Worm (Caenorhabditis elegans) whole organism, L4 larva: ENCODE results near the gene mon-2.

ENCODE experiments used
- D1046.2 ChIP-seq: fragments of 200-800 bp; sonication (Bioruptor generic); IDR thresholded peaks from 2 replicates; pipeline ENCODE4 v1.3.6; 2022; ENCODE audit warnings: missing genetic modification characterization, missing compliant biosample characterization
- F10B5.3 ChIP-seq: sonication (generic microtip); optimal IDR thresholded peaks from 2 replicates; lab custom pipeline; 2016; ENCODE audit warnings: mild to moderate bottlenecking, missing genetic modification characterization, missing compliant biosample characterization
- F26F4.8 ChIP-seq: fragments of 200-800 bp; sonication (Bioruptor generic); conservative IDR thresholded peaks from 2 replicates; pipeline ENCODE4 v1.3.6; 2022; ENCODE audit warnings: missing genetic modification characterization, missing compliant biosample characterization
- F37D6.2 ChIP-seq: sonication (generic microtip); optimal IDR thresholded peaks from 2 replicates; lab custom pipeline; 2016; ENCODE audit warnings: mild to moderate bottlenecking, missing genetic modification characterization, missing compliant biosample characterization
- F44E2.7 ChIP-seq: fragments of 200-800 bp; sonication (Bioruptor generic); IDR thresholded peaks from 2 replicates; pipeline ENCODE4 v2.1.2; 2022; ENCODE audit warnings: missing genetic modification characterization, missing compliant biosample characterization
- F49E8.2 ChIP-seq: sonication (generic microtip); optimal IDR thresholded peaks from 2 replicates; lab custom pipeline; 2016; ENCODE audit warnings: missing compliant biosample characterization, mild to moderate bottlenecking, missing genetic modification characterization, borderline replicate concordance
- T20F7.1 ChIP-seq: fragments of 200-800 bp; sonication (Bioruptor generic); optimal IDR thresholded peaks from 2 replicates; lab custom pipeline; 2018; ENCODE audit warnings: mild to moderate bottlenecking, missing genetic modification characterization, missing compliant biosample characterization
- T26A8.4 ChIP-seq: fragments of 200-800 bp; sonication (Bioruptor generic); IDR thresholded peaks from 2 replicates; pipeline ENCODE4 v1.3.6; 2022; ENCODE audit warnings: missing genetic modification characterization, missing compliant biosample characterization
- ZK546.5 ChIP-seq, 2 experiments: sonication (generic microtip); optimal IDR thresholded peaks; 2 replicates each; lab custom pipeline; 2017; ENCODE audit warnings: missing biosample characterization in 2 of 2, missing genetic modification characterization in 2 of 2
- aly-2 ChIP-seq: sonication (generic microtip); optimal IDR thresholded peaks from 2 replicates; lab custom pipeline; 2018; ENCODE audit warnings: missing biosample characterization, missing genetic modification characterization
- arid-1 ChIP-seq: fragments of 200-800 bp; sonication (Bioruptor generic); conservative IDR thresholded peaks from 2 replicates; pipeline ENCODE4 v1.3.6; 2022; ENCODE audit warnings: missing genetic modification reagents, missing genetic modification characterization, missing compliant biosample characterization
- attf-4 ChIP-seq: sonication (generic microtip); optimal IDR thresholded peaks from 3 replicates; lab custom pipeline; 2017; ENCODE audit warnings: missing biosample characterization, missing genetic modification characterization
- ceh-28 ChIP-seq: fragments of 150-350 bp; optimal IDR thresholded peaks from 2 replicates; lab custom pipeline; 2014; ENCODE audit warnings: missing biosample characterization, missing genetic modification reagents, missing genetic modification characterization
- ceh-44 ChIP-seq: fragments of 200-800 bp; sonication (Bioruptor generic); IDR thresholded peaks from 2 replicates; pipeline ENCODE4 v1.3.6; 2022; ENCODE audit warnings: missing genetic modification reagents, missing genetic modification characterization, missing compliant biosample characterization
- ceh-82 ChIP-seq: sonication (generic microtip); optimal IDR thresholded peaks from 2 replicates; lab custom pipeline; 2017; ENCODE audit warnings: missing biosample characterization, missing genetic modification characterization
- cey-2 ChIP-seq: sonication (generic microtip); optimal IDR thresholded peaks from 3 replicates; lab custom pipeline; 2017; ENCODE audit warnings: missing genetic modification characterization, mild to moderate bottlenecking, missing compliant biosample characterization, antibody characterized with exemption, borderline replicate concordance; ENCODE audit not compliant: insufficient read depth
- daf-12 ChIP-seq: fragments of 150-350 bp; optimal IDR thresholded peaks from 2 replicates; lab custom pipeline; 2014; ENCODE audit warnings: missing biosample characterization, missing genetic modification reagents, missing genetic modification characterization
- dmd-9 ChIP-seq: fragments of 200-800 bp; sonication (Bioruptor generic); IDR thresholded peaks from 2 replicates; pipeline ENCODE4 v1.3.6; 2022; ENCODE audit warnings: missing genetic modification reagents, missing genetic modification characterization, missing compliant biosample characterization
- dve-1 ChIP-seq: sonication (generic microtip); optimal IDR thresholded peaks from 2 replicates; lab custom pipeline; 2017; ENCODE audit warnings: antibody characterized with exemption, mild to moderate bottlenecking, missing genetic modification characterization, missing compliant biosample characterization; ENCODE audit not compliant: insufficient read depth
- egl-27 ChIP-seq: sonication (generic microtip); optimal IDR thresholded peaks from 3 replicates; lab custom pipeline; 2017; ENCODE audit warnings: missing biosample characterization, missing genetic modification reagents, missing genetic modification characterization
- fos-1 ChIP-seq: fragments of 150-350 bp; optimal IDR thresholded peaks from 2 replicates; lab custom pipeline; 2014; ENCODE audit warnings: missing biosample characterization, missing genetic modification characterization
- hlh-11 ChIP-seq: fragments of 200-800 bp; sonication (Bioruptor generic); optimal IDR thresholded peaks from 2 replicates; lab custom pipeline; 2018; ENCODE audit warnings: mild to moderate bottlenecking, missing genetic modification characterization, missing compliant biosample characterization
- lin-39 ChIP-seq: fragments of 150-350 bp; optimal IDR thresholded peaks from 2 replicates; lab custom pipeline; 2014; ENCODE audit warnings: missing biosample characterization, missing genetic modification reagents, missing genetic modification characterization
- lir-3 ChIP-seq: sonication (generic microtip); optimal IDR thresholded peaks from 2 replicates; lab custom pipeline; 2016; ENCODE audit warnings: mild to moderate bottlenecking, missing genetic modification characterization, missing compliant biosample characterization
- lsy-2 ChIP-seq, 2 experiments: fragments of 150-350 bp in 1 of 2; sonication (generic microtip) in 1 of 2; optimal IDR thresholded peaks; 2 replicates each; lab custom pipeline; 2014 to 2017; ENCODE audit warnings: missing biosample characterization in 2 of 2, missing genetic modification characterization in 2 of 2
- mep-1 ChIP-seq: fragments of 150-350 bp; sonication (generic microtip); optimal IDR thresholded peaks from 3 replicates; lab custom pipeline; 2014; ENCODE audit warnings: missing biosample characterization, missing genetic modification characterization
- mes-2 ChIP-seq: sonication (generic microtip); optimal IDR thresholded peaks from 2 replicates; lab custom pipeline; 2016; ENCODE audit warnings: missing genotype, mild to moderate bottlenecking, missing genetic modification characterization, missing compliant biosample characterization; ENCODE audit not compliant: poor library complexity, severe bottlenecking
- mxl-2 ChIP-seq: fragments of 200-800 bp; sonication (Bioruptor generic); conservative IDR thresholded peaks from 2 replicates; pipeline ENCODE4 v1.3.6; 2022; ENCODE audit warnings: missing genetic modification reagents, missing genetic modification characterization, missing compliant biosample characterization
- mxl-3 ChIP-seq: fragments of 200-800 bp; sonication (Bioruptor generic); optimal IDR thresholded peaks from 2 replicates; lab custom pipeline; 2018; ENCODE audit warnings: mild to moderate bottlenecking, missing genetic modification characterization, missing compliant biosample characterization
- nhr-10 ChIP-seq: fragments of 150-350 bp; optimal IDR thresholded peaks from 2 replicates; lab custom pipeline; 2014; ENCODE audit warnings: missing biosample characterization, missing genetic modification characterization
- nhr-25 ChIP-seq: sonication (generic microtip); optimal IDR thresholded peaks from 2 replicates; lab custom pipeline; 2017; ENCODE audit warnings: missing genetic modification characterization, mild to moderate bottlenecking, missing compliant biosample characterization, antibody characterized with exemption, moderate library complexity, borderline replicate concordance; ENCODE audit not compliant: insufficient read depth
- nhr-28 ChIP-seq: fragments of 150-350 bp; optimal IDR thresholded peaks from 2 replicates; lab custom pipeline; 2014; ENCODE audit warnings: missing biosample characterization, missing genetic modification characterization
- nhr-42 ChIP-seq: fragments of 200-800 bp; sonication (Bioruptor generic); IDR thresholded peaks from 2 replicates; pipeline ENCODE4 v1.3.6; 2022; ENCODE audit warnings: missing genetic modification characterization, missing compliant biosample characterization
- nhr-48 ChIP-seq: sonication (generic microtip); optimal IDR thresholded peaks from 2 replicates; lab custom pipeline; 2016; ENCODE audit warnings: mild to moderate bottlenecking, missing genetic modification characterization, missing compliant biosample characterization
- nhr-76 ChIP-seq: fragments of 150-350 bp; optimal IDR thresholded peaks from 2 replicates; lab custom pipeline; 2014; ENCODE audit warnings: missing biosample characterization, missing genetic modification characterization
- pha-4 ChIP-seq, 2 experiments: fragments of 150-350 bp in 1 of 2; fragments of 200-800 bp in 1 of 2; sonication (Bioruptor generic) in 1 of 2; IDR thresholded peaks in 1 of 2; optimal IDR thresholded peaks in 1 of 2; 2 replicates each; pipeline versions ENCODE4 v1.3.6 to Lab custom; 2014 to 2022; ENCODE audit warnings: missing genetic modification characterization in 2 of 2, missing genetic modification reagents in 2 of 2, missing biosample characterization in 1 of 2, missing compliant biosample characterization in 1 of 2
- pqm-1 ChIP-seq: sonication (generic microtip); optimal IDR thresholded peaks from 2 replicates; lab custom pipeline; 2017; ENCODE audit warnings: missing biosample characterization, missing genetic modification characterization
- sdz-12 ChIP-seq: fragments of 200-800 bp; sonication (Bioruptor generic); optimal IDR thresholded peaks from 2 replicates; lab custom pipeline; 2018; ENCODE audit warnings: mild to moderate bottlenecking, missing genetic modification characterization, missing compliant biosample characterization
- set-16 ChIP-seq: fragments of 200-800 bp; sonication (Bioruptor generic); IDR thresholded peaks from 2 replicates; pipeline ENCODE4 v1.3.6; 2022; ENCODE audit warnings: missing genetic modification reagents, missing genetic modification characterization, missing compliant biosample characterization
- skn-1 ChIP-seq: fragments of 150-350 bp; optimal IDR thresholded peaks from 2 replicates; lab custom pipeline; 2014; ENCODE audit warnings: missing biosample characterization, missing genetic modification characterization
- snpc-4 ChIP-seq: fragments of 150-350 bp; optimal IDR thresholded peaks from 2 replicates; lab custom pipeline; 2014; ENCODE audit warnings: missing biosample characterization, missing genetic modification characterization
- spr-1 ChIP-seq: sonication (generic microtip); optimal IDR thresholded peaks from 2 replicates; lab custom pipeline; 2016; ENCODE audit warnings: mild to moderate bottlenecking, missing genetic modification characterization, missing compliant biosample characterization
- spr-3 ChIP-seq: fragments of 200-800 bp; sonication (Bioruptor generic); optimal IDR thresholded peaks from 2 replicates; lab custom pipeline; 2018; ENCODE audit warnings: mild to moderate bottlenecking, missing genetic modification characterization, missing compliant biosample characterization
- tra-1 ChIP-seq: fragments of 200-800 bp; sonication (Bioruptor generic); IDR thresholded peaks from 2 replicates; pipeline ENCODE4 v1.3.6; 2022; ENCODE audit warnings: missing genetic modification reagents, missing genetic modification characterization, missing compliant biosample characterization
- unc-39 ChIP-seq: sonication (generic microtip); optimal IDR thresholded peaks from 2 replicates; lab custom pipeline; 2017; ENCODE audit warnings: missing biosample characterization, missing genetic modification characterization
- unc-62 ChIP-seq, 3 experiments: fragments of 150-350 bp in 1 of 3; sonication (generic microtip); optimal IDR thresholded peaks in 2 of 3; peaks in 1 of 3; 1 replicate in 1 of 3; 2 replicates in 2 of 3; lab custom pipeline; 2014 to 2017; ENCODE audit warnings: missing biosample characterization in 3 of 3, missing genetic modification characterization in 3 of 3, missing genetic modification reagents in 3 of 3, missing genotype in 1 of 3
- zfp-2 ChIP-seq: sonication (generic microtip); optimal IDR thresholded peaks from 2 replicates; lab custom pipeline; 2016; ENCODE audit warnings: mild to moderate bottlenecking, missing genetic modification characterization, missing compliant biosample characterization
- zip-2 ChIP-seq: fragments of 150-350 bp; optimal IDR thresholded peaks from 2 replicates; lab custom pipeline; 2014; ENCODE audit warnings: missing biosample characterization, missing genetic modification characterization
- ztf-7 ChIP-seq: fragments of 150-350 bp; optimal IDR thresholded peaks from 2 replicates; lab custom pipeline; 2014; ENCODE audit warnings: missing biosample characterization, missing genetic modification characterization

mon-2 gene

ce11 chrIV:12086498-12086897 is 10.1 kb upstream of the mon-2 start (continued):
- no peak for TF ChIP-seq unc-62 (GFP tag; optimal IDR thresholded peaks at IDR 0.05 in 1 of 2; lab: Kevin White, UChicago)
- no peak for TF ChIP-seq unc-62 (tag; optimal IDR thresholded peaks at IDR 0.05; lab: Kevin White, UChicago)
- TF ChIP-seq F44E2.7 (GFP tag; lab: Robert Waterston, UW): peak; percentile 94
- no peak for TF ChIP-seq snpc-4 (tag; lab: Kevin White, UChicago)
- peak; percentile 69 for TF ChIP-seq nhr-48 (tag; lab: Kevin White, UChicago)
- TF ChIP-seq nhr-42 (GFP tag; lab: Robert Waterston, UW): peak; percentile 76; the same call in 1 of the 2 replicates
- peak; percentile 88 for TF ChIP-seq ztf-7 (tag; lab: Kevin White, UChicago)
- TF ChIP-seq mxl-2 (GFP tag; lab: Robert Waterston, UW): peak; percentile 66
- TF ChIP-seq fos-1 (tag; lab: Kevin White, UChicago): no peak
- TF ChIP-seq dmd-9 (GFP tag; lab: Robert Waterston, UW): peak; percentile 68; the same call in 1 of the 2 replicates
- no peak for TF ChIP-seq nhr-76 (tag; lab: Kevin White, UChicago)
- TF ChIP-seq zip-2 (tag; lab: Kevin White, UChicago): peak; percentile 70
- peak; percentile 75 for TF ChIP-seq sdz-12 (GFP tag; lab: Kevin White, UChicago)
- TF ChIP-seq pha-4 (GFP tag; IDR thresholded peaks at IDR 0.05; lab: Robert Waterston, UW): peak; percentile 91
- no peak for TF ChIP-seq pha-4 (tag; optimal IDR thresholded peaks at IDR 0.05; lab: Kevin White, UChicago)
- TF ChIP-seq unc-39 (tag; lab: Kevin White, UChicago): no peak
- TF ChIP-seq F37D6.2 (tag; lab: Kevin White, UChicago): peak; percentile 61
- TF ChIP-seq arid-1: peak; percentile 94
- TF ChIP-seq F10B5.3 (tag; lab: Kevin White, UChicago): peak; percentile 63
- peak in 1 of 2 experiments; percentile 61 for TF ChIP-seq lsy-2 (tag; optimal IDR thresholded peaks at IDR 0.05; lab: Kevin White, UChicago)
- peak; percentile 84 for TF ChIP-seq mxl-3 (GFP tag; lab: Kevin White, UChicago)
- peak; percentile 67 for TF ChIP-seq set-16 (GFP tag; lab: Robert Waterston, UW)
- TF ChIP-seq cey-2 (tag; lab: Kevin White, UChicago): no peak
- no peak for TF ChIP-seq ceh-28 (tag; lab: Kevin White, UChicago)
- peak; percentile 79 for TF ChIP-seq spr-3
- TF ChIP-seq skn-1 (tag; lab: Kevin White, UChicago): no peak

- no peak for TF ChIP-seq aly-2 (tag; lab: Kevin White, UChicago)
- no peak for TF ChIP-seq attf-4 (tag; lab: Kevin White, UChicago)
- no peak for TF ChIP-seq ceh-28 (tag; lab: Kevin White, UChicago)
- no peak for TF ChIP-seq T26A8.4 (GFP tag; lab: Robert Waterston, UW)
- TF ChIP-seq egl-27 (tag; lab: Kevin White, UChicago): no peak
- TF ChIP-seq dve-1: peak; percentile 20
- peak; percentile 51 for TF ChIP-seq mep-1 (tag; lab: Kevin White, UChicago)
- no peak for TF ChIP-seq lin-39 (tag; lab: Kevin White, UChicago)
- peak; percentile 26 for TF ChIP-seq hlh-11 (tag; lab: Kevin White, UChicago)
- no peak for TF ChIP-seq lir-3 (tag; lab: Kevin White, UChicago)
- no peak for TF ChIP-seq ceh-82 (tag; lab: Kevin White, UChicago)
- no peak for TF ChIP-seq T20F7.1 (GFP tag; lab: Kevin White, UChicago)
- no peak for TF ChIP-seq zfp-2 (tag; lab: Kevin White, UChicago)
- TF ChIP-seq F49E8.2 (tag; lab: Kevin White, UChicago): no peak
- no peak for TF ChIP-seq nhr-28 (tag; lab: Kevin White, UChicago)
- no peak for TF ChIP-seq nhr-25 (tag; lab: Kevin White, UChicago)
- peak; percentile 62 for TF ChIP-seq mes-2 (tag; lab: Kevin White, UChicago)
- TF ChIP-seq daf-12 (tag; lab: Kevin White, UChicago): no peak
- TF ChIP-seq spr-1: no peak
- no peak for TF ChIP-seq D1046.2 (GFP tag; lab: Robert Waterston, UW)
- no peak for TF ChIP-seq set-16 (GFP tag; lab: Robert Waterston, UW)
- no peak for TF ChIP-seq tra-1
- no peak for TF ChIP-seq snpc-4 (tag; lab: Kevin White, UChicago)
- TF ChIP-seq mxl-2 (GFP tag; lab: Robert Waterston, UW): no peak
- TF ChIP-seq F26F4.8 (GFP tag; lab: Robert Waterston, UW): no peak
- no peak for TF ChIP-seq ZK546.5 (tag; optimal IDR thresholded peaks at IDR 0.05; lab: Kevin White, UChicago)
- no peak for TF ChIP-seq ceh-44 (GFP tag; lab: Robert Waterston, UW)
- no peak for TF ChIP-seq nhr-10 (tag; lab: Kevin White, UChicago)
- no peak for TF ChIP-seq pqm-1 (tag; lab: Kevin White, UChicago)
Observed at ce11 chrIV:12088898-12089297, 7.7 kb upstream of the mon-2 start.
